Fruit fly (Drosophila melanogaster): ENCODE results near the gene CG9948.
A peak's percentile ranks its signal among the peaks of the same experiment; 100 is the strongest.

The CG9948 gene

DNA sequence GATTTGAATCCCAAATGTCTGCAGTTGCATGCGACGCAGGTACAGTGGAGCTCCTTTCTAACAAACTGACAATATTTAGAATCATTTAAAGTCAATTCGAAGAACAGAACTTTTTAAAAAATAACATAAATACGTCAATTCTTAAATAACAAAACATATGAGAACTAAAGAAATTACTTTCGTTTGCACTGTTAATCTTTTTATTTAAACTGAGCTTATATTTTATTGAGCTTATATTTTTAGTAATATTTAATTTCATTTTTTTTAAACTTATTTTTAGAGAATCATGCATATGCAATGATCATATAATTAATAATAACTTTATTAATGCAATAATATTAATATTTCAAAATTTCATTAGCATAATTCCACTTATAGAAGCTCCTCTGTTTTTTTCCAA, 24.8 kb downstream of the CG9948 start:
- TF ChIP-seq Rel (GFP tag; optimal IDR thresholded peaks at IDR 0.05) (no peak), Rel (tag; optimal IDR thresholded peaks at IDR 0.05) (no peak), GATAd (GFP tag; optimal IDR thresholded peaks at IDR 0.05) (no peak), woc (GFP tag; optimal IDR thresholded peaks at IDR 0.05) (no peak), Jra (GFP tag; optimal IDR thresholded peaks at IDR 0.05) (no peak), dmrt93B (GFP tag; optimal IDR thresholded peaks at IDR 0.05) (no peak), CG32264 (GFP tag; optimal IDR thresholded peaks at IDR 0.05) (no peak), dl (GFP tag; optimal IDR thresholded peaks at IDR 0.05; ENCODE audit: insufficient read depth in 1 of 2, partially characterized antibody in 2 of 2) (no peak), psq (GFP tag; optimal IDR thresholded peaks at IDR 0.05) (no peak), Hr83 (GFP tag; optimal IDR thresholded peaks at IDR 0.05; ENCODE audit: poor library complexity, severe bottlenecking) (no peak), CG9705 (GFP tag; optimal IDR thresholded peaks at IDR 0.05) (no peak), lola (GFP tag; optimal IDR thresholded peaks at IDR 0.05) (no peak), brk (GFP tag; optimal IDR thresholded peaks at IDR 0.05) (no peak), br (GFP tag; optimal IDR thresholded peaks at IDR 0.05) (no peak), Sp1 (GFP tag; optimal IDR thresholded peaks at IDR 0.05) (no peak)

DNA sequence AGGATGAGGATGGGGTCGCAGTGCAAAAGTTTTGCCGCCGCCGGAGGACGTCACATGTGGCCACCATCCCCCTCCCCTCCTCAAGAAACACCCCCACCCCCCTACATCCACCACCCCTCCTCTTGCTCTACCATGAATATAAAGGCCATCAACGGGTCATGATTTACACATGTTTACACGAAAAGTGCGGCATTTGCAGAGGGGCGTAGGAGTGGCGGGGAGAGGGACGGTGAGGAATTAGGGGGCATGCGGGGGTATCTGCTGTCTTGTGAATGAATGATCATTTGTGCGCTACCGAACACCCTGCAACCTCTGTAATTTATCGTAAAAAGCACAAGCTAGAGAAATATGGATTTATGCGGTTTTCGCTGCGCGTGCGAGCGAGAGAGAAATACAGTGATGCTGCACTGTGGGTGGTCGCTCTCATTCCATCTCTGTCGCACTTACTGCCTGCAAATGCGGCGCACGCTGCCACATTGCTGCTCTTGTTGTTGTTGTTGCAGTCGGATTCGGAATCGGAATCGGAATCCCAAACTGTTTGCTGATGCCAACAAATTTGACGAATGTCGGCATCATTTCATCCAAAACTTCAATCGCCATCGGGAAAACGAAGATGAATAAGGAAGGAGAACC, 25.4 kb downstream of the CG9948 start:
- TF ChIP-seq foxo (GFP tag; optimal IDR thresholded peaks at IDR 0.05), result no peak
- no peak for TF ChIP-seq N (GFP tag; optimal IDR thresholded peaks at IDR 0.05)
- no peak for TF ChIP-seq Sp1 (GFP tag; optimal IDR thresholded peaks at IDR 0.05)
- TF ChIP-seq lola (GFP tag; optimal IDR thresholded peaks at IDR 0.05), result no peak

DNA sequence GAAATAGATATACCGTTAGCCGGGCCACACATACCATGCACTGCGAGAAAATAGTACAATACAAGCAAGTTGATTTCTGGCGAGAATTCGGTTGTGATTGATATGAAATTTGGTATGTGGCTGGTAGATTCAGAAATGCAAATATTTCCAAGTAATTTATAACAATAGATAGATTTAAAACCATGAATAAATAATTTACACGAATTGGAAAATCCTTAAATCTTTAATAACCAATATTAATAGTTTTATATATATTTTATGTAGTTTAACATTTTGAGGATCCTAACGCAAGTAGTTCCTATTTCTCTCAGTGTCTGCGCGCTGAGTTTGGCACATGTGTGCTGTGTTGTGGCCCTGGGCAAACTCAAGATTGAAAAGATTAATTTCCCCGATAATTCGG, 26.0 kb downstream of the CG9948 start:
- TF ChIP-seq Hr78 (GFP tag; optimal IDR thresholded peaks at IDR 0.05) (no peak), sv (GFP tag; optimal IDR thresholded peaks at IDR 0.05) (peak; percentile 50)

DNA sequence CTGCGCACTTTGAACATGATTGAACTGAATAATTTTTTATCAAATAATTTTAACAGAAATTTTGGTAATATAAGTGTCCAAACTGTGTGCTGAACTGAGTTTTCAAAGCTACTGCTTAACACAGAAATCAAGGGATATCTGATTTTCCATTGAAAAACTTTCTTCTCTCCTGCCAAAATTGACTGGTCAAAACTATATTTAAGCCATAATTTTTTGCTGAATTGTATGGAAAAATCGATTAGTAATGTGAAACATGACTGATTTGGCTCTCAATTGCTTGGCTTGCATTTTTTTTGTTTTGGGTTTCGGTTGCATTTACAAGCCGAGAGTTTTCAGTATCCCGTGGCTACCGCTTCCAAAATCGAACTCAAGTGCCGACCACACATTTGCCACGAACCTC, 28.7 kb downstream of the CG9948 start, which contains the start of the genes CG32388 and CG43439:
TSS of gene CG32388 (minus strand) at position 101 of the 400 bp plus-strand sequence.
TSS of gene CG43439 (minus strand) at position 101 of the 400 bp plus-strand sequence.
- TF ChIP-seq HLH106 (tag; optimal IDR thresholded peaks at IDR 0.05) (no peak), CrebA (GFP tag; optimal IDR thresholded peaks at IDR 0.05; ENCODE audit: borderline replicate concordance) (no peak), br (GFP tag; optimal IDR thresholded peaks at IDR 0.05) (no peak), jim (GFP tag; optimal IDR thresholded peaks at IDR 0.05) (no peak), Sp1 (GFP tag; optimal IDR thresholded peaks at IDR 0.05) (no peak), Abd-B (GFP tag; optimal IDR thresholded peaks at IDR 0.05) (no peak), sage (GFP tag; optimal IDR thresholded peaks at IDR 0.05) (no peak), woc (GFP tag; optimal IDR thresholded peaks at IDR 0.05) (no peak), Dif (GFP tag; optimal IDR thresholded peaks at IDR 0.05; ENCODE audit: partially characterized antibody) (no peak), dmrt93B (GFP tag; optimal IDR thresholded peaks at IDR 0.05) (no peak), usp (GFP tag; optimal IDR thresholded peaks at IDR 0.05) (no peak), h (GFP tag; optimal IDR thresholded peaks at IDR 0.05) (no peak), pan (optimal IDR thresholded peaks at IDR 0.05) (no peak)

DNA sequence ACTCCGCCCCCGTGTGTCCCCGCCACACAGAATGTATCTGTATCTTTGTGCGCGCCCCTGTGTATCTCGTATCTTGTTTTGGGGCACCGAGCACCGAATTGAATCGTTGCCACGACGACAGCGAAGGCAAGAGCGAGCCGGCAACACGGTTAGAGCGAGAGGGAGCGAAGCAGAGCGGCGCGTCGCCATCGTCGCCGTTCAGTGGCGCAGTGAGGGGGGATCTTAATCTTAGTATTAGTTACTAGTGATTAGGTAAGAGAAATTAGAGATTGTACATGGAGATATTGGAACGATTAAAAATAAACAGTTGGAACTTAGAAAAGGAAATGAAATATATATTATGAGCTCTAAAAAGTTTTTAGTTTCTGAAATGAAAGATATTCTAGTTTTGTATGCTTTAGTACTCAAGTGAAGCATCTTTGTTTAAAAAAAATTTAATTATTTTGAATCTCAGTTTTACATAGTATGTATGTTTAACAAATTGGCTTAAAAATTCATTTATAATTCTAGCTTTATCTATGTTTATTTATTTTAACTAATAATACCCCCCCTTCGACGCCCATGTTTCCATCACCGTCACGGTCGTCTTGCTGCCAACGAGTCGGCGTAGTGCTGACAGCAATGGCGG, 33.3 kb downstream of the CG9948 start:
- peak; percentile 77 for TF ChIP-seq dmrt93B (GFP tag; optimal IDR thresholded peaks at IDR 0.05)
- TF ChIP-seq N (GFP tag; optimal IDR thresholded peaks at IDR 0.05), result no peak
- TF ChIP-seq brk (GFP tag; optimal IDR thresholded peaks at IDR 0.05), result no peak
- TF ChIP-seq CrebA (GFP tag; optimal IDR thresholded peaks at IDR 0.05; ENCODE audit: borderline replicate concordance), result no peak
- TF ChIP-seq Rel (GFP tag; optimal IDR thresholded peaks at IDR 0.05), result no peak
- no peak for TF ChIP-seq Rel (tag; optimal IDR thresholded peaks at IDR 0.05)
- TF ChIP-seq woc (GFP tag; optimal IDR thresholded peaks at IDR 0.05), result peak; percentile 47
- peak; percentile 67 for TF ChIP-seq psq (GFP tag; optimal IDR thresholded peaks at IDR 0.05)
- TF ChIP-seq br (GFP tag; optimal IDR thresholded peaks at IDR 0.05), result no peak
- peak; percentile 59 for TF ChIP-seq rgr (GFP tag; optimal IDR thresholded peaks at IDR 0.05)
- peak; percentile 41 for TF ChIP-seq OdsH (GFP tag; optimal IDR thresholded peaks at IDR 0.05)
- peak; percentile 67 for TF ChIP-seq sv (GFP tag; optimal IDR thresholded peaks at IDR 0.05)
- TF ChIP-seq dl (GFP tag; optimal IDR thresholded peaks at IDR 0.05; ENCODE audit: insufficient read depth in 1 of 2, partially characterized antibody in 2 of 2), result no peak
- no peak for TF ChIP-seq usp (GFP tag; optimal IDR thresholded peaks at IDR 0.05)
- TF ChIP-seq CG9705 (GFP tag; optimal IDR thresholded peaks at IDR 0.05), result peak; percentile 30
- TF ChIP-seq Abd-B (GFP tag; optimal IDR thresholded peaks at IDR 0.05), result no peak
- peak in 1 of 2 experiments; percentile 81 for TF ChIP-seq foxo (GFP tag; optimal IDR thresholded peaks at IDR 0.05)
- TF ChIP-seq dsf (GFP tag; optimal IDR thresholded peaks at IDR 0.05; ENCODE audit: borderline replicate concordance), result no peak
- peak; percentile 14 for TF ChIP-seq Dfd (GFP tag; optimal IDR thresholded peaks at IDR 0.05)
- TF ChIP-seq Jra (GFP tag; optimal IDR thresholded peaks at IDR 0.05), result no peak
- TF ChIP-seq ey (GFP tag; optimal IDR thresholded peaks at IDR 0.05), result peak; percentile 24
- peak; percentile 74 for TF ChIP-seq fru (GFP tag; optimal IDR thresholded peaks at IDR 0.05)
- TF ChIP-seq Sp1 (GFP tag; optimal IDR thresholded peaks at IDR 0.05), result peak; percentile 83
- no peak for TF ChIP-seq Vsx2 (GFP tag; optimal IDR thresholded peaks at IDR 0.05; ENCODE audit: partially characterized antibody)
- TF ChIP-seq Hr78 (GFP tag; optimal IDR thresholded peaks at IDR 0.05), result no peak
- TF ChIP-seq Mio (GFP tag; optimal IDR thresholded peaks at IDR 0.05), result no peak
- TF ChIP-seq sage (GFP tag; optimal IDR thresholded peaks at IDR 0.05), result no peak
- no peak for TF ChIP-seq tai (GFP tag; optimal IDR thresholded peaks at IDR 0.05)
- peak; percentile 68 for TF ChIP-seq h (GFP tag; optimal IDR thresholded peaks at IDR 0.05)
- peak; percentile 5 for TF ChIP-seq Hr83 (GFP tag; optimal IDR thresholded peaks at IDR 0.05; ENCODE audit: poor library complexity, severe bottlenecking)
- no peak for TF ChIP-seq Dif (GFP tag; optimal IDR thresholded peaks at IDR 0.05; ENCODE audit: partially characterized antibody)

Measured in whole organism, wandering third instar larva.